Fruit fly (Drosophila melanogaster) whole organism, embryonic: ENCODE measurements around the gene CG16758.
A peak's percentile ranks its signal among the peaks of the same experiment; 100 is the strongest.

Experiments used
- Antp ChIP-seq: fragments of 200-800 bp; sonication (Bioruptor generic); optimal IDR thresholded peaks from 3 replicates; lab custom pipeline; 2016; ENCODE audit warnings: missing biosample characterization, missing genetic modification characterization
- Bdp1 ChIP-seq: fragments of 200-800 bp; sonication (Bioruptor generic); optimal IDR thresholded peaks from 3 replicates; lab custom pipeline; 2016; ENCODE audit warnings: missing biosample characterization, missing genetic modification characterization
- Bgb ChIP-seq: fragments of 200-800 bp; sonication (Bioruptor generic); IDR thresholded peaks from 2 replicates; pipeline ENCODE4 v1.3.6; 2022; ENCODE audit warnings: missing biosample characterization, missing genetic modification characterization; ENCODE audit not compliant: partially characterized antibody
- CG12744 ChIP-seq: fragments of 200-800 bp; sonication (Bioruptor generic); optimal IDR thresholded peaks from 2 replicates; lab custom pipeline; 2016; ENCODE audit warnings: missing biosample characterization, missing genetic modification characterization
- CG13624 ChIP-seq: fragments of 200-800 bp; sonication (Bioruptor generic); optimal IDR thresholded peaks from 2 replicates; lab custom pipeline; 2016; ENCODE audit warnings: missing biosample characterization, missing genetic modification characterization
- CG14710 ChIP-seq: fragments of 200-800 bp; sonication (Bioruptor generic); optimal IDR thresholded peaks from 3 replicates; lab custom pipeline; 2019; ENCODE audit warnings: missing biosample characterization, mild to moderate bottlenecking, missing genetic modification characterization, moderate library complexity
- CG16815 ChIP-seq: fragments of 200-800 bp; sonication (Bioruptor generic); optimal IDR thresholded peaks from 3 replicates; lab custom pipeline; 2017; ENCODE audit warnings: missing biosample characterization, mild to moderate bottlenecking, missing genetic modification characterization
- CG17912 ChIP-seq: fragments of 200-800 bp; sonication (Bioruptor generic); optimal IDR thresholded peaks from 2 replicates; lab custom pipeline; 2018; ENCODE audit warnings: missing biosample characterization, mild to moderate bottlenecking, missing genetic modification characterization
- CG18476 ChIP-seq: fragments of 200-800 bp; sonication (Bioruptor generic); optimal IDR thresholded peaks from 2 replicates; lab custom pipeline; 2016; ENCODE audit warnings: missing biosample characterization, mild to moderate bottlenecking, missing genetic modification characterization
- CG2199 ChIP-seq: fragments of 200-800 bp; sonication (Bioruptor generic); IDR thresholded peaks from 3 replicates; pipeline ENCODE4 v1.3.6; 2022; ENCODE audit warnings: missing biosample characterization, missing genetic modification characterization
- CG30403 ChIP-seq: fragments of 200-800 bp; sonication (Bioruptor generic); optimal IDR thresholded peaks from 3 replicates; lab custom pipeline; 2016; ENCODE audit warnings: missing biosample characterization, missing genetic modification characterization
- CG31224 ChIP-seq: fragments of 200-800 bp; sonication (Bioruptor generic); IDR thresholded peaks from 2 replicates; pipeline ENCODE4 v1.3.6; 2022; ENCODE audit warnings: missing biosample characterization, missing genetic modification characterization
- CG31388 ChIP-seq: fragments of 200-800 bp; sonication (Bioruptor generic); optimal IDR thresholded peaks from 2 replicates; lab custom pipeline; 2016; ENCODE audit warnings: missing biosample characterization, missing genetic modification characterization
- CG4282 ChIP-seq: fragments of 200-800 bp; sonication (Bioruptor generic); optimal IDR thresholded peaks from 2 replicates; lab custom pipeline; 2016; ENCODE audit warnings: missing biosample characterization, missing genetic modification characterization
- CG4328 ChIP-seq: fragments of 200-800 bp; sonication (Bioruptor generic); optimal IDR thresholded peaks from 3 replicates; lab custom pipeline; 2017; ENCODE audit warnings: missing biosample characterization, missing genetic modification reagents, missing genetic modification characterization
- CG4424 ChIP-seq: fragments of 200-800 bp; sonication (Bioruptor generic); optimal IDR thresholded peaks from 3 replicates; lab custom pipeline; 2016; ENCODE audit warnings: missing biosample characterization, missing genetic modification characterization
- CG4820 ChIP-seq: fragments of 200-800 bp; sonication (Bioruptor generic); optimal IDR thresholded peaks from 3 replicates; lab custom pipeline; 2016; ENCODE audit warnings: missing biosample characterization, missing genetic modification characterization
- CG6683 ChIP-seq: fragments of 200-800 bp; sonication (Bioruptor generic); optimal IDR thresholded peaks from 2 replicates; lab custom pipeline; 2017; ENCODE audit warnings: missing biosample characterization, mild to moderate bottlenecking, missing genetic modification characterization, missing genetic modification reagents
- CG7963 ChIP-seq: fragments of 200-800 bp; sonication (Bioruptor generic); IDR thresholded peaks from 3 replicates; pipeline ENCODE4 v1.3.6; 2022; ENCODE audit warnings: missing biosample characterization, missing genetic modification characterization; ENCODE audit not compliant: partially characterized antibody
- Dp ChIP-seq: fragments of 200-800 bp; sonication (Bioruptor generic); optimal IDR thresholded peaks from 2 replicates; lab custom pipeline; 2018; ENCODE audit warnings: missing biosample characterization, mild to moderate bottlenecking, missing genetic modification characterization, moderate library complexity
- Hr51 ChIP-seq, 2 experiments: fragments of 200-800 bp; sonication (Bioruptor generic); optimal IDR thresholded peaks; 2 replicates in 1 of 2; 3 replicates in 1 of 2; lab custom pipeline; 2016 to 2018; ENCODE audit warnings: missing biosample characterization in 2 of 2, missing genetic modification characterization in 2 of 2, mild to moderate bottlenecking in 1 of 2, moderate library complexity in 1 of 2
- Hr78 ChIP-seq, 2 experiments: fragments of 200-800 bp in 1 of 2; fragments of >200 bp in 1 of 2; sonication (Bioruptor generic) in 1 of 2; optimal IDR thresholded peaks; 2 replicates each; lab custom pipeline; 2017 to 2019; ENCODE audit warnings: missing biosample characterization in 2 of 2, missing genetic modification characterization in 2 of 2, mild to moderate bottlenecking in 1 of 2, moderate library complexity in 1 of 2
- MBD-R2 ChIP-seq: fragments of 200-800 bp; sonication (Bioruptor generic); IDR thresholded peaks from 2 replicates; pipeline ENCODE4 v1.3.6; 2022; ENCODE audit warnings: missing biosample characterization, missing genetic modification characterization
- Meics ChIP-seq: fragments of 200-800 bp; sonication (Bioruptor generic); optimal IDR thresholded peaks from 2 replicates; lab custom pipeline; 2017; ENCODE audit warnings: missing biosample characterization, mild to moderate bottlenecking, missing genetic modification characterization
- Mes4 ChIP-seq: fragments of 200-800 bp; sonication (Bioruptor generic); optimal IDR thresholded peaks from 2 replicates; lab custom pipeline; 2016; ENCODE audit warnings: missing biosample characterization, missing genetic modification characterization
- Nf-YA ChIP-seq: fragments of 200-800 bp; sonication (Bioruptor generic); IDR thresholded peaks from 2 replicates; pipeline ENCODE4 v1.3.6; 2022; ENCODE audit warnings: missing biosample characterization, missing genetic modification characterization
- Sry-β ChIP-seq: fragments of 200-800 bp; sonication (Bioruptor generic); optimal IDR thresholded peaks from 2 replicates; lab custom pipeline; 2018; ENCODE audit warnings: missing biosample characterization, mild to moderate bottlenecking, missing genetic modification characterization, moderate library complexity
- Trl ChIP-seq, 3 experiments: fragments of >200 bp in 2 of 3; fragments of 200-800 bp in 1 of 3; sonication (Bioruptor generic) in 1 of 3; optimal IDR thresholded peaks; 2 replicates in 1 of 3; 3 replicates in 2 of 3; lab custom pipeline; 2016 to 2017; ENCODE audit warnings: missing biosample characterization in 1 of 3, missing genetic modification characterization in 1 of 3
- ap ChIP-seq: fragments of 200-800 bp; sonication (Bioruptor generic); IDR thresholded peaks from 2 replicates; pipeline ENCODE4 v1.3.6; 2022; ENCODE audit warnings: missing biosample characterization, missing genetic modification characterization
- az2 ChIP-seq: fragments of 200-800 bp; sonication (Bioruptor generic); optimal IDR thresholded peaks from 3 replicates; lab custom pipeline; 2016; ENCODE audit warnings: missing biosample characterization, missing genetic modification characterization
- chm ChIP-seq: fragments of 200-800 bp; sonication (Bioruptor generic); IDR thresholded peaks from 2 replicates; pipeline ENCODE4 v1.3.6; 2022; ENCODE audit warnings: missing biosample characterization, missing genetic modification characterization
- chn ChIP-seq: fragments of 200-800 bp; sonication (Bioruptor generic); optimal IDR thresholded peaks from 2 replicates; lab custom pipeline; 2016; ENCODE audit warnings: missing biosample characterization, missing genetic modification characterization
- croc ChIP-seq: fragments of 200-800 bp; sonication (Bioruptor generic); conservative IDR thresholded peaks from 3 replicates; pipeline ENCODE4 v1.3.6; 2022; ENCODE audit warnings: missing biosample characterization, missing genetic modification characterization
- dmrt11E ChIP-seq: fragments of 200-800 bp; sonication (Bioruptor generic); optimal IDR thresholded peaks from 3 replicates; lab custom pipeline; 2018; ENCODE audit warnings: missing biosample characterization, mild to moderate bottlenecking, missing genetic modification characterization, moderate library complexity
- fd3F ChIP-seq: fragments of 200-800 bp; sonication (Bioruptor generic); optimal IDR thresholded peaks from 2 replicates; lab custom pipeline; 2018; ENCODE audit warnings: missing biosample characterization, mild to moderate bottlenecking, missing genetic modification characterization, moderate library complexity
- fru ChIP-seq: fragments of >200 bp; optimal IDR thresholded peaks from 2 replicates; lab custom pipeline; 2017
- her ChIP-seq: fragments of 200-800 bp; sonication (Bioruptor generic); optimal IDR thresholded peaks from 2 replicates; lab custom pipeline; 2016; ENCODE audit warnings: missing biosample characterization, missing genetic modification characterization
- ind ChIP-seq: fragments of 200-800 bp; sonication (Bioruptor generic); optimal IDR thresholded peaks from 3 replicates; lab custom pipeline; 2016; ENCODE audit warnings: missing biosample characterization, missing genetic modification characterization
- lab ChIP-seq: fragments of 200-800 bp; sonication (Bioruptor generic); optimal IDR thresholded peaks from 3 replicates; lab custom pipeline; 2017; ENCODE audit warnings: missing biosample characterization, missing genetic modification characterization, mild to moderate bottlenecking, moderate library complexity, missing genetic modification reagents
- maf-S ChIP-seq: fragments of 200-800 bp; sonication (Bioruptor generic); optimal IDR thresholded peaks from 2 replicates; lab custom pipeline; 2016; ENCODE audit warnings: missing biosample characterization, missing genetic modification characterization
- mam ChIP-seq: fragments of 200-800 bp; sonication (Bioruptor generic); optimal IDR thresholded peaks from 3 replicates; lab custom pipeline; 2016; ENCODE audit warnings: missing biosample characterization, missing genetic modification characterization
- pan ChIP-seq, 4 experiments: fragments of >200 bp in 3 of 4; fragments of 200-800 bp in 1 of 4; sonication (Bioruptor generic) in 1 of 4; optimal IDR thresholded peaks in 3 of 4; IDR thresholded peaks in 1 of 4; 2 replicates each; pipeline versions ENCODE4 v1.3.6 to Lab custom; 2017 to 2022; ENCODE audit warnings: missing biosample characterization in 2 of 4, missing genetic modification characterization in 2 of 4, mixed read lengths in 1 of 4
- scrt ChIP-seq: fragments of 200-800 bp; sonication (Bioruptor generic); optimal IDR thresholded peaks from 2 replicates; lab custom pipeline; 2018; ENCODE audit warnings: missing biosample characterization, mild to moderate bottlenecking, missing genetic modification characterization, moderate library complexity
- sens ChIP-seq: fragments of 200-800 bp; sonication (Bioruptor generic); peaks from one replicate; lab custom pipeline; 2016; ENCODE audit warnings: missing biosample characterization, missing genetic modification characterization
- tin ChIP-seq: fragments of 200-800 bp; sonication (Bioruptor generic); optimal IDR thresholded peaks from 3 replicates; lab custom pipeline; 2016; ENCODE audit warnings: missing biosample characterization, missing genetic modification characterization
- twi ChIP-seq: fragments of 200-800 bp; optimal IDR thresholded peaks from 2 replicates; lab custom pipeline; 2019; ENCODE audit warnings: missing biosample characterization, mild to moderate bottlenecking, missing genetic modification characterization, moderate library complexity
- vfl ChIP-seq: fragments of 200-800 bp; sonication (Bioruptor generic); optimal IDR thresholded peaks from 2 replicates; lab custom pipeline; 2016; ENCODE audit warnings: missing biosample characterization, missing genetic modification characterization
- zfh2 ChIP-seq: fragments of 200-800 bp; sonication (Bioruptor generic); optimal IDR thresholded peaks from 2 replicates; lab custom pipeline; 2016; ENCODE audit warnings: missing biosample characterization, missing genetic modification characterization

Gene CG16758

DNA sequence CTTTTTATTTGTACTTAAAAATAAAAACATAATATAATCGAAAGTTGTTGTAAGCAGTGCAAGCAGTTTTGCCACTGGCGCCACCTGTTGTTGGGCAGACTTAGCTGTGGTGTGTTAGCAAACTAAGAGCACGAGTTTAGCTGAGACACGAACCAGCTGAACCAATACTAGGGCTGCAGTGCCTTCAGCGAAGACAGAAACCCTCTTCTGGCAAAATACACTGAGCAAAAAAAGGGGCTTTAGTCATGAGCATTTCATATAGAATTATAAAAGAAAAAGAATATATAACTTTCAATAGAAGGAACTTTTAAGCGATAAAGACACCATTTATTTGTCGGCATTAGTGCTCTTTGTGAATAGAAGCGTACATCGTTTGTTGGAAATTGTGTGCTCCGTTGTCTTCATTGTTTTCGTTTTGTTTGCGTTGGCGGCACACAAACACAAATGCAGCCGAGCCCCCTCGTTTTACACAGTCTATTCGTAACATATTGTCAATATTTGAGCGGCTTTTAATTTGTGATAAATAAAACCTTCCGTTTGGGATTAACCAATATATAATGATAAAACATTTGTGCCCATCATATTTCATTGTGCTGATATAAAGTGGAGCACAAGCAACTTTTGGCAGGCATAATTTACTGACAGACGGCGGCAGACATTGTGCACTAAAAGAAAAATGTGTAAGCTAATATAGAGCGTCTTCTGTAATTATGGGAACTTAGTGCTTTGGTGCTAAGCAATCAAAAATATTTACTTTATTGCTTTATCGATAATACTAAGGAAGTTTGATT is 28.2 kb upstream of the CG16758 start (continued):
- TF ChIP-seq CG17912, result peak; percentile 66
- peak; percentile 50 to 70 for TF ChIP-seq Hr51 (GFP tag; optimal IDR thresholded peaks at IDR 0.05; lab: Kevin White, UChicago)
- TF ChIP-seq Bdp1, result peak; percentile 56
- peak; percentile 54 for TF ChIP-seq CG16815 (GFP tag; lab: Kevin White, UChicago)
- no peak for TF ChIP-seq Hr78 (GFP tag; optimal IDR thresholded peaks at IDR 0.05; lab: Kevin White, UChicago)
- no peak for TF ChIP-seq CG7963 (GFP tag; lab: Robert Waterston, UW)
- TF ChIP-seq Meics (GFP tag; lab: Kevin White, UChicago), result peak; percentile 77
- peak; percentile 23 for TF ChIP-seq fd3F (GFP tag; lab: Kevin White, UChicago)
- no peak for TF ChIP-seq Trl (optimal IDR thresholded peaks at IDR 0.05; lab: Kevin White, UChicago)
- TF ChIP-seq Trl (GFP tag; optimal IDR thresholded peaks at IDR 0.05; lab: Kevin White, UChicago), result peak; percentile 43
- TF ChIP-seq CG4820 (GFP tag; lab: Kevin White, UChicago), result peak; percentile 62
- peak; percentile 53 for TF ChIP-seq maf-S (GFP tag; lab: Kevin White, UChicago)
- peak; percentile 16 for TF ChIP-seq vfl
- TF ChIP-seq Dp (GFP tag; lab: Kevin White, UChicago), result peak; percentile 15
- peak; percentile 78 for TF ChIP-seq dmrt11E (tag; lab: Kevin White, UChicago)
- peak; percentile 34 for TF ChIP-seq MBD-R2
- no peak for TF ChIP-seq fru
- TF ChIP-seq twi (tag; lab: Kevin White, UChicago), result no peak
- peak; percentile 55 for TF ChIP-seq CG13624 (GFP tag; lab: Kevin White, UChicago)
- TF ChIP-seq Mes4, result no peak
- peak; percentile 44 for TF ChIP-seq CG31388
- TF ChIP-seq CG30403 (GFP tag; lab: Kevin White, UChicago), result peak; percentile 36
- TF ChIP-seq zfh2, result peak; percentile 37
- TF ChIP-seq CG14710, result peak; percentile 65
- peak; percentile 87 for TF ChIP-seq lab (GFP tag; lab: Kevin White, UChicago)
- peak; percentile 49 for TF ChIP-seq CG12744 (GFP tag; lab: Kevin White, UChicago)
- TF ChIP-seq CG6683, result peak; percentile 44
- TF ChIP-seq CG4328 (GFP tag; lab: Kevin White, UChicago), result no peak
- peak; percentile 69 for TF ChIP-seq CG18476 (GFP tag; lab: Kevin White, UChicago)
- TF ChIP-seq ap (GFP tag; lab: Robert Waterston, UW), result peak; percentile 59
- TF ChIP-seq sens (GFP tag; lab: Kevin White, UChicago), result peak; percentile 92
- peak; percentile 66 for TF ChIP-seq tin
- peak; percentile 72 for TF ChIP-seq ind
- TF ChIP-seq pan (optimal IDR thresholded peaks at IDR 0.05; lab: Kevin White, UChicago), result no peak
- TF ChIP-seq pan (GFP tag; optimal IDR thresholded peaks at IDR 0.05 in 1 of 2, IDR thresholded peaks at IDR 0.05 in 1 of 2), result peak in 1 of 2 experiments; percentile 87
- peak; percentile 65 for TF ChIP-seq Bgb (GFP tag; lab: Robert Waterston, UW)
- TF ChIP-seq chm (GFP tag; lab: Robert Waterston, UW), result peak; percentile 81
- peak; percentile 66 for TF ChIP-seq CG4424 (GFP tag; lab: Kevin White, UChicago)
- peak; percentile 53 for TF ChIP-seq CG31224 (GFP tag; lab: Robert Waterston, UW)
- TF ChIP-seq Antp (GFP tag; lab: Kevin White, UChicago), result peak; percentile 45
- no peak for TF ChIP-seq Sry-β
- peak; percentile 63; the same call in 1 of the 2 replicates for TF ChIP-seq Nf-YA
- TF ChIP-seq mam, result peak; percentile 73
- peak; percentile 42 for TF ChIP-seq scrt
- peak; percentile 43 for TF ChIP-seq CG4282 (GFP tag; lab: Kevin White, UChicago)
- TF ChIP-seq croc (GFP tag; lab: Robert Waterston, UW), result peak; percentile 18; the same call in 1 of the 3 replicates
- TF ChIP-seq CG2199 (GFP tag; lab: Robert Waterston, UW), result peak; percentile 94
- peak; percentile 11 for TF ChIP-seq her (GFP tag; lab: Kevin White, UChicago)
- peak; percentile 80 for TF ChIP-seq chn
- peak; percentile 75 for TF ChIP-seq az2
